Worm (Caenorhabditis elegans): Measurements from ENCODE around the gene arrd-17.

Gene arrd-17

ce11 chrIII:13640869-13641268, 10.3 kb upstream of the arrd-17 start:
- TF ChIP-seq ceh-82 (tag; optimal IDR thresholded peaks at IDR 0.05) (no peak), hlh-17 (GFP tag; optimal IDR thresholded peaks at IDR 0.05; ENCODE audit: borderline replicate concordance) (no peak), efl-3 (GFP tag; optimal IDR thresholded peaks at IDR 0.05) (no peak), nhr-90 (tag; optimal IDR thresholded peaks at IDR 0.05; ENCODE audit: poor library complexity) (no peak), fos-1 (tag; optimal IDR thresholded peaks at IDR 0.05) (no peak), unc-30 (tag; optimal IDR thresholded peaks at IDR 0.05) (no peak), zip-4 (GFP tag; optimal IDR thresholded peaks at IDR 0.05) (no peak), lin-14 (GFP tag; optimal IDR thresholded peaks at IDR 0.05) (no peak), ztf-4 (tag; optimal IDR thresholded peaks at IDR 0.05) (no peak), sox-4 (tag; optimal IDR thresholded peaks at IDR 0.05) (no peak), egl-27 (tag; optimal IDR thresholded peaks at IDR 0.05) (no peak), efl-1 (optimal IDR thresholded peaks at IDR 0.05) (no peak), efl-1 (GFP tag; optimal IDR thresholded peaks at IDR 0.05 in 1 of 2) (no peak), rnt-1 (tag; optimal IDR thresholded peaks at IDR 0.05) (no peak), fkh-4 (tag; optimal IDR thresholded peaks at IDR 0.05; ENCODE audit: borderline replicate concordance) (no peak), mef-2 (tag; optimal IDR thresholded peaks at IDR 0.05) (no peak), aha-1 (tag; optimal IDR thresholded peaks at IDR 0.05) (no peak), ceh-88 (GFP tag; IDR thresholded peaks at IDR 0.05) (no peak), mep-1 (tag; optimal IDR thresholded peaks at IDR 0.05) (no peak), Y116A8C.19 (tag; optimal IDR thresholded peaks at IDR 0.05; ENCODE audit: borderline replicate concordance) (no peak)

ce11 chrIII:13640003-13640499, 9.4 kb upstream of the arrd-17 start:
- TF ChIP-seq ztf-4 (tag; optimal IDR thresholded peaks at IDR 0.05), result no peak
- TF ChIP-seq aha-1 (tag; optimal IDR thresholded peaks at IDR 0.05), result no peak
- no peak for TF ChIP-seq efl-1 (optimal IDR thresholded peaks at IDR 0.05)
- TF ChIP-seq efl-1 (GFP tag; optimal IDR thresholded peaks at IDR 0.05 in 1 of 2), result no peak
- TF ChIP-seq nhr-84 (tag; optimal IDR thresholded peaks at IDR 0.05), result no peak
- TF ChIP-seq ztf-11 (tag; optimal IDR thresholded peaks at IDR 0.05), result no peak
- TF ChIP-seq sox-4 (tag; optimal IDR thresholded peaks at IDR 0.05), result no peak
- no peak for TF ChIP-seq alr-1 (tag; optimal IDR thresholded peaks at IDR 0.05; ENCODE audit: borderline replicate concordance)

ce11 chrIII:13637681-13638080, 7.1 kb upstream of the arrd-17 start:
- TF ChIP-seq sptf-1 (tag; optimal IDR thresholded peaks at IDR 0.05), result no peak
- peak; percentile 59 for TF ChIP-seq lin-14 (GFP tag; optimal IDR thresholded peaks at IDR 0.05)
- TF ChIP-seq lin-39 (tag; optimal IDR thresholded peaks at IDR 0.05), result no peak
- no peak for TF ChIP-seq nhr-20 (tag; optimal IDR thresholded peaks at IDR 0.05)
- peak; percentile 1 for TF ChIP-seq nhr-71 (tag; optimal IDR thresholded peaks at IDR 0.05)
- peak; percentile 52 for TF ChIP-seq ces-1 (GFP tag; optimal IDR thresholded peaks at IDR 0.05)
- TF ChIP-seq ceh-90 (tag; optimal IDR thresholded peaks at IDR 0.05), result no peak
- peak in 1 of 2 experiments; percentile 18 for TF ChIP-seq lsy-2 (tag; optimal IDR thresholded peaks at IDR 0.05)
- TF ChIP-seq ceh-82 (tag; optimal IDR thresholded peaks at IDR 0.05), result peak in 2 of 3 experiments; percentile 4 to 12
- TF ChIP-seq fkh-10 (GFP tag; optimal IDR thresholded peaks at IDR 0.05), result peak; percentile 58

- TF ChIP-seq nhr-71 (tag; optimal IDR thresholded peaks at IDR 0.05), result peak; percentile 12
- no peak for TF ChIP-seq mef-2 (tag; optimal IDR thresholded peaks at IDR 0.05)
- TF ChIP-seq fkh-8 (tag; optimal IDR thresholded peaks at IDR 0.05), result no peak
- TF ChIP-seq fos-1 (tag; optimal IDR thresholded peaks at IDR 0.05), result no peak
- TF ChIP-seq ceh-90 (tag; optimal IDR thresholded peaks at IDR 0.05), result no peak
- TF ChIP-seq dpl-1 (GFP tag; optimal IDR thresholded peaks at IDR 0.05), result peak in 1 of 3 experiments; percentile 14
- TF ChIP-seq skn-1 (tag; optimal IDR thresholded peaks at IDR 0.05), result no peak
- TF ChIP-seq elt-2 (tag; optimal IDR thresholded peaks at IDR 0.05), result no peak
- no peak for TF ChIP-seq blmp-1 (tag; optimal IDR thresholded peaks at IDR 0.05)
- no peak for TF ChIP-seq ets-5 (GFP tag; IDR thresholded peaks at IDR 0.05)
- no peak for TF ChIP-seq sup-37 (GFP tag; optimal IDR thresholded peaks at IDR 0.05)
- TF ChIP-seq rnt-1 (tag; optimal IDR thresholded peaks at IDR 0.05), result peak; percentile 23
- TF ChIP-seq egl-27 (tag; optimal IDR thresholded peaks at IDR 0.05), result no peak
- peak; percentile 74 for TF ChIP-seq fkh-10 (GFP tag; optimal IDR thresholded peaks at IDR 0.05)
- TF ChIP-seq F16B12.6 (tag; optimal IDR thresholded peaks at IDR 0.05), result no peak
- TF ChIP-seq lin-14 (GFP tag; optimal IDR thresholded peaks at IDR 0.05), result peak; percentile 82
- peak; percentile 5 for TF ChIP-seq lin-13 (GFP tag; optimal IDR thresholded peaks at IDR 0.05)
- no peak for TF ChIP-seq nhr-20 (tag; optimal IDR thresholded peaks at IDR 0.05)
- TF ChIP-seq snu-23 (GFP tag; optimal IDR thresholded peaks at IDR 0.05), result no peak
- no peak for TF ChIP-seq unc-98 (GFP tag; IDR thresholded peaks at IDR 0.05)
- no peak for TF ChIP-seq elt-3 (tag; optimal IDR thresholded peaks at IDR 0.05)
- no peak for TF ChIP-seq nhr-90 (tag; optimal IDR thresholded peaks at IDR 0.05; ENCODE audit: poor library complexity)
- TF ChIP-seq efl-1 (optimal IDR thresholded peaks at IDR 0.05), result peak in 1 of 2 experiments; percentile 4
- peak in 1 of 2 experiments; percentile 71 for TF ChIP-seq efl-1 (GFP tag; optimal IDR thresholded peaks at IDR 0.05 in 1 of 2)
- no peak for TF ChIP-seq egl-13 (tag; optimal IDR thresholded peaks at IDR 0.05)
These were observed 5.2 kb upstream of the arrd-17 start for ce11 chrIII:13635730-13636360.
